Worm (Caenorhabditis elegans) whole organism, early embryonic: ENCODE data around the gene hot-7.

ENCODE experiments used
- aly-1 ChIP-seq: sonication (generic microtip); optimal IDR thresholded peaks from 2 replicates; lab custom pipeline; 2016; ENCODE audit warnings: missing genetic modification characterization, missing compliant biosample characterization
- ama-1 ChIP-seq: fragments of 150-350 bp; optimal IDR thresholded peaks from 2 replicates; lab custom pipeline; 2014
- ceh-13 ChIP-seq: fragments of 200-800 bp; sonication (Bioruptor generic); optimal IDR thresholded peaks from 2 replicates; lab custom pipeline; 2018; ENCODE audit warnings: mild to moderate bottlenecking, missing genetic modification characterization, missing compliant biosample characterization
- ets-7 ChIP-seq: sonication (generic microtip); optimal IDR thresholded peaks from 2 replicates; lab custom pipeline; 2016; ENCODE audit warnings: missing genotype, missing genetic modification characterization, missing compliant biosample characterization
- flt-1 ChIP-seq: fragments of 200-800 bp; sonication (Bioruptor generic); IDR thresholded peaks from 2 replicates; pipeline ENCODE4 v1.3.6; 2022; ENCODE audit warnings: missing genetic modification characterization, missing compliant biosample characterization
- hmbx-1 ChIP-seq: sonication (generic microtip); optimal IDR thresholded peaks from 2 replicates; lab custom pipeline; 2016; ENCODE audit warnings: mild to moderate bottlenecking, missing genetic modification characterization, missing compliant biosample characterization
- hmg-4 ChIP-seq: fragments of 200-800 bp; sonication (Bioruptor generic); optimal IDR thresholded peaks from 2 replicates; lab custom pipeline; 2018; ENCODE audit warnings: mild to moderate bottlenecking, missing genetic modification characterization, missing compliant biosample characterization
- hnd-1 ChIP-seq: sonication (generic microtip); optimal IDR thresholded peaks from 2 replicates; lab custom pipeline; 2016; ENCODE audit warnings: missing genetic modification characterization, missing compliant biosample characterization
- pes-1 ChIP-seq: fragments of 200-800 bp; sonication (Bioruptor generic); IDR thresholded peaks from 2 replicates; pipeline ENCODE4 v1.3.6; 2022; ENCODE audit warnings: missing genetic modification reagents, missing genetic modification characterization, missing compliant biosample characterization
- scrt-1 ChIP-seq: fragments of 200-800 bp; sonication (Bioruptor generic); IDR thresholded peaks from 2 replicates; pipeline ENCODE4 v1.3.6; 2022; ENCODE audit warnings: missing genetic modification characterization, missing compliant biosample characterization
- sea-1 ChIP-seq: fragments of 200-800 bp; sonication (Bioruptor generic); conservative IDR thresholded peaks from 2 replicates; pipeline ENCODE4 v1.3.6; 2022; ENCODE audit warnings: missing genetic modification characterization, missing compliant biosample characterization
- tbx-11 ChIP-seq: fragments of 200-800 bp; sonication (Bioruptor generic); IDR thresholded peaks from 2 replicates; pipeline ENCODE4 v1.3.6; 2022; ENCODE audit warnings: missing genetic modification characterization, missing compliant biosample characterization

DNA sequence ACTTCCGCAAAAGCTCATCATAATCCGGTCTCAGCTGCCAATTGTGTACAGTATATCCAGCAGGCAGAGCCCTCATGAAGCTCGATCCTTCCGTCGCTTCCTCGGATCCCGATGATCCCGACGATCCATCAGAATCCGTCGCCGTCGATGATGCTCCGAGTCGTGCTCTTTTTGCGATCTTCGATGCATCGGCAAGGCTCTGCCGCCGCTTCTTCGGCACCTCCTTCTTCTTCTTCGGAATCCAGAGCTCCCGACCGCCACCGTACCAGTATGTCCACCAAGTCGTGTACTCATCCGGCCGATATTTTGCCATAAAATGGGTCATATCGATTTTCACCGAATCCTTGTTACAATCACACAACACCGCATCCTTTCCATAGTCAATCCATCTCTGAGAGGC lies 28.7 kb downstream of the hot-7 start:
- TF ChIP-seq scrt-1, result no peak
- TF ChIP-seq aly-1 (tag; lab: Kevin White, UChicago), result no peak
- no peak for TF ChIP-seq ceh-13 (GFP tag; lab: Kevin White, UChicago)
- TF ChIP-seq flt-1 (GFP tag; lab: Robert Waterston, UW), result no peak
- TF ChIP-seq hnd-1 (tag; lab: Kevin White, UChicago), result no peak
- TF ChIP-seq ama-1 (lab: Kevin White, UChicago), result no peak
- no peak for TF ChIP-seq tbx-11 (GFP tag; lab: Robert Waterston, UW)
- no peak for TF ChIP-seq pes-1 (GFP tag; lab: Robert Waterston, UW)
- TF ChIP-seq sea-1 (GFP tag; lab: Robert Waterston, UW), result no peak
- no peak for TF ChIP-seq ets-7 (tag; lab: Kevin White, UChicago)
- TF ChIP-seq hmbx-1 (tag; lab: Kevin White, UChicago), result no peak
- TF ChIP-seq hmg-4 (GFP tag; lab: Kevin White, UChicago), result no peak
